Worm (Caenorhabditis elegans): ENCODE measurements around the gene myo-2.
A peak's percentile ranks its signal among the peaks of the same experiment; 100 is the strongest.

myo-2 gene

ce11 chrX:12523071-12523483 is 55.2 kb downstream of the myo-2 start (continued):
- TF ChIP-seq fkh-8 (tag; optimal IDR thresholded peaks at IDR 0.05), result no peak
- no peak for TF ChIP-seq ceh-8 (GFP tag; optimal IDR thresholded peaks at IDR 0.05)
- peak; percentile 72 for TF ChIP-seq grh-1 (GFP tag; IDR thresholded peaks at IDR 0.05)
- TF ChIP-seq lin-35 (GFP tag; optimal IDR thresholded peaks at IDR 0.05), result peak in 1 of 2 experiments; percentile 82
- peak; percentile 68 for TF ChIP-seq nhr-47 (tag; optimal IDR thresholded peaks at IDR 0.05)
- TF ChIP-seq nhr-85 (tag), result peak; percentile 99
- TF ChIP-seq unc-86 (tag; optimal IDR thresholded peaks at IDR 0.05), result no peak
- TF ChIP-seq fkh-10 (GFP tag; optimal IDR thresholded peaks at IDR 0.05), result no peak
- peak; percentile 61 for TF ChIP-seq rnt-1 (tag; optimal IDR thresholded peaks at IDR 0.05)
- peak; percentile 45 for TF ChIP-seq ceh-88 (GFP tag; IDR thresholded peaks at IDR 0.05)
- TF ChIP-seq ama-1 (optimal IDR thresholded peaks at IDR 0.05), result no peak
- no peak for TF ChIP-seq ets-5 (GFP tag; IDR thresholded peaks at IDR 0.05)
- peak; percentile 22 for TF ChIP-seq nhr-28 (tag; optimal IDR thresholded peaks at IDR 0.05)
- TF ChIP-seq ceh-90 (tag; optimal IDR thresholded peaks at IDR 0.05), result no peak
- TF ChIP-seq ztf-11 (tag; optimal IDR thresholded peaks at IDR 0.05), result no peak
- TF ChIP-seq lin-39 (tag; optimal IDR thresholded peaks at IDR 0.05), result peak; percentile 2

DNA sequence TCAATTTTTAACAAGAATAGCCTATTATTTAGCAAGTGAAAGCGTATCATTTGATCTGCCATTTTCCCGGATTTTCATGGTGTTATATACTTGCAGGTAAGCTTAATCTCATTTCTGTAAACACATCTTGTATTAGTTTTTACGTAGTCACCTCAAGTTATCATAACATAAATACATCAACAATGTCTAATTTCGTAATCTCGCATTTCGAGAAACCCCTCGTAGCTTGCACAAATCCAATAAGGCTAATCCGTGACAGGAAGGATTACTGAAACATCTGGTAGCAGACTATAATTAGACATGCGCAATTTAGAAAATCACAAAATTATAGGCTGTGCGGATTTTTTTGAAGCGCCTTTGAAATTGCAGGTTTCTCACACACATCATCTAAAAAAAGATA is 56.7 kb downstream of the myo-2 start:
- TF ChIP-seq nhr-47 (tag; optimal IDR thresholded peaks at IDR 0.05) (peak; percentile 54), ama-1 (optimal IDR thresholded peaks at IDR 0.05) (no peak), nhr-77 (tag; optimal IDR thresholded peaks at IDR 0.05) (no peak), pqm-1 (tag; optimal IDR thresholded peaks at IDR 0.05) (no peak), ceh-90 (tag; optimal IDR thresholded peaks at IDR 0.05) (no peak), mep-1 (tag; optimal IDR thresholded peaks at IDR 0.05) (no peak), ceh-82 (tag; optimal IDR thresholded peaks at IDR 0.05) (no peak), tbx-2 (tag; optimal IDR thresholded peaks at IDR 0.05) (no peak), hlh-4 (tag; optimal IDR thresholded peaks at IDR 0.05) (no peak), C16A3.4 (tag; optimal IDR thresholded peaks at IDR 0.05) (no peak), ceh-63 (GFP tag; optimal IDR thresholded peaks at IDR 0.05) (no peak), efl-1 (optimal IDR thresholded peaks at IDR 0.05) (no peak), efl-1 (GFP tag; optimal IDR thresholded peaks at IDR 0.05 in 1 of 2) (no peak), nhr-11 (tag; optimal IDR thresholded peaks at IDR 0.05) (peak; percentile 59), skn-1 (tag; optimal IDR thresholded peaks at IDR 0.05) (no peak), lin-35 (GFP tag; optimal IDR thresholded peaks at IDR 0.05) (no peak), mef-2 (tag; optimal IDR thresholded peaks at IDR 0.05) (no peak), nhr-28 (tag; optimal IDR thresholded peaks at IDR 0.05) (no peak), swsn-7 (tag; optimal IDR thresholded peaks at IDR 0.05) (no peak), blmp-1 (tag; optimal IDR thresholded peaks at IDR 0.05) (no peak), lin-39 (tag; optimal IDR thresholded peaks at IDR 0.05) (no peak), C04F5.9 (tag; optimal IDR thresholded peaks at IDR 0.05) (no peak), irx-1 (tag; optimal IDR thresholded peaks at IDR 0.05) (no peak), egl-13 (tag; optimal IDR thresholded peaks at IDR 0.05) (peak; percentile 18), sox-4 (tag; optimal IDR thresholded peaks at IDR 0.05) (peak; percentile 60), nhr-71 (tag; optimal IDR thresholded peaks at IDR 0.05) (peak; percentile 60), pax-3 (tag; optimal IDR thresholded peaks at IDR 0.05) (peak; percentile 75), nhr-19 (GFP tag; conservative IDR thresholded peaks at IDR 0.05) (no peak), dsc-1 (tag; optimal IDR thresholded peaks at IDR 0.05) (peak; percentile 97), ets-5 (GFP tag; IDR thresholded peaks at IDR 0.05) (no peak), fkh-8 (tag; optimal IDR thresholded peaks at IDR 0.05) (peak; percentile 68), sptf-1 (tag; optimal IDR thresholded peaks at IDR 0.05) (no peak), zip-4 (GFP tag; optimal IDR thresholded peaks at IDR 0.05) (no peak), C34B4.2 (tag; optimal IDR thresholded peaks at IDR 0.05) (no peak), efl-3 (GFP tag; optimal IDR thresholded peaks at IDR 0.05) (no peak), nhr-76 (tag; optimal IDR thresholded peaks at IDR 0.05) (no peak), grh-1 (GFP tag; IDR thresholded peaks at IDR 0.05) (no peak), fos-1 (tag; optimal IDR thresholded peaks at IDR 0.05) (no peak), hpl-2 (GFP tag; optimal IDR thresholded peaks at IDR 0.05) (no peak), elt-3 (tag; optimal IDR thresholded peaks at IDR 0.05) (no peak), tlp-1 (tag; optimal IDR thresholded peaks at IDR 0.05) (no peak), nhr-12 (tag; optimal IDR thresholded peaks at IDR 0.05) (no peak)

All from whole organism, L1 larva.